Worm (Caenorhabditis elegans): ENCODE measurements around the gene Y54G2A.10.
"Not testable (repeated sequence)": the region's sequence is repeated elsewhere in the genome, so short reads cannot be mapped to it uniquely, and the experiment has no call there.

DNA sequence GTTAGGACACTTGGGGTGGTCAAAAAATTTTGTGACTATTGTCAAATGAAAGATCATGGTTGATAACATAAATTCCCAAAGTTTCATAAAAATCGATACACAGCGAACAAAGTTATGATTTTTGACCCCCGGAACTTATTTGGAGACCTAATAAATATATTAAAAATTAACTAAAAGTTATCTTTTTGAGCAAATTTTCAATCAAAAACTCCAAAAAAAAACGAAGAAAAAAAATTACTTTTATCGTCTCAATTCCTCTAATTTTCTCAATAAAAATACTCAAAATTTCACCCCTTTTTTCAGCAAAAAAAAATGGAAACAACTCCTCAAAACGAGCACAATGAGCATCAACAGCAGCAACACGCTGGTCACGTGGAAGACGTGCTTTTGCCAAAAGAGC, 11.1 kb upstream of the Y54G2A.10 start, which contains the start of gene atln-1:
- TF ChIP-seq klf-2 (GFP tag; conservative IDR thresholded peaks at IDR 0.05); tab-1 (GFP tag; IDR thresholded peaks at IDR 0.05); flt-1 (GFP tag; IDR thresholded peaks at IDR 0.05): not testable (repeated sequence)

Measured in whole organism, midembryonic.